Worm (Caenorhabditis elegans): ENCODE results near the gene R10H10.3.

- TF ChIP-seq unc-39 (tag; optimal IDR thresholded peaks at IDR 0.05), result no peak
- TF ChIP-seq tbx-8 (GFP tag; optimal IDR thresholded peaks at IDR 0.05), result no peak
- no peak for TF ChIP-seq lin-13 (tag; optimal IDR thresholded peaks at IDR 0.05)
- TF ChIP-seq blmp-1 (tag; optimal IDR thresholded peaks at IDR 0.05), result no peak
- TF ChIP-seq mep-1 (tag; optimal IDR thresholded peaks at IDR 0.05), result no peak
- no peak for TF ChIP-seq nhr-76 (tag; optimal IDR thresholded peaks at IDR 0.05)
- no peak for TF ChIP-seq ces-1 (GFP tag; optimal IDR thresholded peaks at IDR 0.05)
- TF ChIP-seq lsy-2 (tag; optimal IDR thresholded peaks at IDR 0.05), result no peak
- TF ChIP-seq snpc-4 (tag; optimal IDR thresholded peaks at IDR 0.05), result no peak
- TF ChIP-seq elt-3 (tag; optimal IDR thresholded peaks at IDR 0.05), result no peak
- TF ChIP-seq pha-4 (tag; optimal IDR thresholded peaks at IDR 0.05), result no peak
- no peak for TF ChIP-seq ham-2 (GFP tag; optimal IDR thresholded peaks at IDR 0.05)
- TF ChIP-seq ztf-11 (tag; optimal IDR thresholded peaks at IDR 0.05), result no peak
Measured at ce11 chrIV:10438901-10439300, 50.6 kb downstream of the R10H10.3 start, which contains the start of gene F13B12.3.

All from whole organism, mixed stage, embryonic.